Fruit fly (Drosophila melanogaster) whole organism, embryonic: ENCODE results near the gene CG31077.
A peak's percentile ranks its signal among the peaks of the same experiment; 100 is the strongest.

Experiments
- Awh ChIP-seq: fragments of 200-800 bp; sonication (Bioruptor generic); IDR thresholded peaks from 2 replicates; pipeline ENCODE4, ENCODE4 v1.3.6; 2022; ENCODE audit warnings: missing biosample characterization, missing genetic modification characterization
- B-H1 ChIP-seq: fragments of 200-800 bp; sonication (Bioruptor generic); IDR thresholded peaks from 3 replicates; pipeline ENCODE4 v1.3.6; 2022; ENCODE audit warnings: missing biosample characterization, missing genetic modification characterization
- CG10366 ChIP-seq: fragments of 200-800 bp; sonication (Bioruptor generic); IDR thresholded peaks from 2 replicates; pipeline ENCODE4 v1.3.6; 2022; ENCODE audit warnings: missing biosample characterization, missing genetic modification characterization
- CG12219 ChIP-seq: fragments of 200-800 bp; sonication (Bioruptor generic); optimal IDR thresholded peaks from 3 replicates; lab custom pipeline; 2018; ENCODE audit warnings: missing biosample characterization, mild to moderate bottlenecking, missing genetic modification characterization
- CG12659 ChIP-seq: fragments of 200-800 bp; sonication (Bioruptor generic); optimal IDR thresholded peaks from 3 replicates; lab custom pipeline; 2017; ENCODE audit warnings: mild to moderate bottlenecking, missing biosample characterization, missing genetic modification reagents, missing genetic modification characterization
- CG13287 ChIP-seq: fragments of 200-800 bp; sonication (Bioruptor generic); IDR thresholded peaks from 2 replicates; pipeline ENCODE4 v1.3.6; 2022; ENCODE audit warnings: missing biosample characterization, missing genetic modification characterization; ENCODE audit not compliant: partially characterized antibody
- CG13624 ChIP-seq: fragments of 200-800 bp; sonication (Bioruptor generic); optimal IDR thresholded peaks from 2 replicates; lab custom pipeline; 2016; ENCODE audit warnings: missing biosample characterization, missing genetic modification characterization
- CG14441 ChIP-seq: fragments of 200-800 bp; sonication (Bioruptor generic); IDR thresholded peaks from 2 replicates; pipeline ENCODE4 v1.3.6; 2022; ENCODE audit warnings: missing biosample characterization, missing genetic modification characterization
- CG16779 ChIP-seq: fragments of 200-800 bp; sonication (Bioruptor generic); IDR thresholded peaks from 2 replicates; pipeline ENCODE4 v1.3.6; 2022; ENCODE audit warnings: missing biosample characterization, missing genetic modification characterization
- CG16813 ChIP-seq: fragments of 200-800 bp; sonication (Bioruptor generic); IDR thresholded peaks from 3 replicates; pipeline ENCODE4 v1.3.6; 2022; ENCODE audit warnings: missing biosample characterization, missing genetic modification characterization; ENCODE audit not compliant: partially characterized antibody
- CG16863 ChIP-seq: fragments of 200-800 bp; sonication (Bioruptor generic); optimal IDR thresholded peaks from 3 replicates; lab custom pipeline; 2016; ENCODE audit warnings: missing biosample characterization, missing genetic modification characterization
- CG17568 ChIP-seq: fragments of 200-800 bp; sonication (Bioruptor generic); optimal IDR thresholded peaks from 2 replicates; lab custom pipeline; 2018; ENCODE audit warnings: missing biosample characterization, mild to moderate bottlenecking, missing genetic modification characterization, moderate library complexity
- CG17912 ChIP-seq: fragments of 200-800 bp; sonication (Bioruptor generic); optimal IDR thresholded peaks from 2 replicates; lab custom pipeline; 2018; ENCODE audit warnings: missing biosample characterization, mild to moderate bottlenecking, missing genetic modification characterization
- CG1832 ChIP-seq: fragments of 200-800 bp; sonication (Bioruptor generic); optimal IDR thresholded peaks from 2 replicates; lab custom pipeline; 2017; ENCODE audit warnings: missing biosample characterization, mild to moderate bottlenecking, missing genetic modification characterization, inconsistent platforms
- CG34376 ChIP-seq: fragments of 200-800 bp; sonication (Bioruptor generic); optimal IDR thresholded peaks from 2 replicates; lab custom pipeline; 2018; ENCODE audit warnings: missing biosample characterization, mild to moderate bottlenecking, missing genetic modification characterization
- CG34422 ChIP-seq: fragments of 200-800 bp; sonication (Bioruptor generic); IDR thresholded peaks from 3 replicates; pipeline ENCODE4 v1.3.6; 2022; ENCODE audit warnings: missing biosample characterization, missing genetic modification characterization
- CG3838 ChIP-seq: fragments of 200-800 bp; sonication (Bioruptor generic); optimal IDR thresholded peaks from 3 replicates; lab custom pipeline; 2016; ENCODE audit warnings: missing biosample characterization, missing genetic modification characterization
- CG4360 ChIP-seq: fragments of 200-800 bp; sonication (Bioruptor generic); IDR thresholded peaks from 2 replicates; pipeline ENCODE4 v1.3.6; 2022; ENCODE audit warnings: missing biosample characterization, missing genetic modification characterization
- CG4820 ChIP-seq: fragments of 200-800 bp; sonication (Bioruptor generic); optimal IDR thresholded peaks from 3 replicates; lab custom pipeline; 2016; ENCODE audit warnings: missing biosample characterization, missing genetic modification characterization
- CG5180 ChIP-seq: fragments of 200-800 bp; sonication (Bioruptor generic); optimal IDR thresholded peaks from 3 replicates; lab custom pipeline; 2017; ENCODE audit warnings: missing biosample characterization, missing genetic modification characterization, mild to moderate bottlenecking, moderate library complexity, missing genetic modification reagents
- CG7372 ChIP-seq: fragments of 200-800 bp; sonication (Bioruptor generic); IDR thresholded peaks from 2 replicates; pipeline ENCODE4 v1.3.6; 2022; ENCODE audit warnings: missing biosample characterization, missing genetic modification characterization
- CG9727 ChIP-seq: fragments of 200-800 bp; sonication (Bioruptor generic); optimal IDR thresholded peaks from 3 replicates; lab custom pipeline; 2017; ENCODE audit warnings: missing biosample characterization, mild to moderate bottlenecking, missing genetic modification characterization
- E2f2 ChIP-seq: fragments of 200-800 bp; sonication (Bioruptor generic); IDR thresholded peaks from 2 replicates; pipeline ENCODE4 v1.3.6; 2022; ENCODE audit warnings: missing biosample characterization, missing genetic modification characterization
- HLH54F ChIP-seq: fragments of 200-800 bp; sonication (Bioruptor generic); optimal IDR thresholded peaks from 3 replicates; lab custom pipeline; 2016; ENCODE audit warnings: missing biosample characterization, missing genetic modification characterization
- Meics ChIP-seq: fragments of 200-800 bp; sonication (Bioruptor generic); optimal IDR thresholded peaks from 2 replicates; lab custom pipeline; 2017; ENCODE audit warnings: missing biosample characterization, mild to moderate bottlenecking, missing genetic modification characterization
- Oaz ChIP-seq: fragments of 200-800 bp; sonication (Bioruptor generic); IDR thresholded peaks from 2 replicates; pipeline ENCODE4 v1.3.6; 2022; ENCODE audit warnings: missing biosample characterization, missing genetic modification characterization
- Spps ChIP-seq: fragments of 200-800 bp; sonication (Bioruptor generic); optimal IDR thresholded peaks from 2 replicates; lab custom pipeline; 2018; ENCODE audit warnings: missing biosample characterization, mild to moderate bottlenecking, missing genetic modification characterization
- Sry-β ChIP-seq: fragments of 200-800 bp; sonication (Bioruptor generic); optimal IDR thresholded peaks from 2 replicates; lab custom pipeline; 2018; ENCODE audit warnings: missing biosample characterization, mild to moderate bottlenecking, missing genetic modification characterization, moderate library complexity
- Usf ChIP-seq: fragments of 200-800 bp; sonication (Bioruptor generic); optimal IDR thresholded peaks from 2 replicates; lab custom pipeline; 2017; ENCODE audit warnings: missing genotype, missing biosample characterization, missing genetic modification characterization
- Vsx1 ChIP-seq: fragments of 200-800 bp; sonication (Bioruptor generic); optimal IDR thresholded peaks from 2 replicates; lab custom pipeline; 2017; ENCODE audit warnings: missing biosample characterization, mild to moderate bottlenecking, missing genetic modification characterization, missing genetic modification reagents
- ara ChIP-seq: fragments of 200-800 bp; sonication (Bioruptor generic); IDR thresholded peaks from 2 replicates; pipeline ENCODE4 v1.3.6; 2022; ENCODE audit warnings: missing biosample characterization, missing genetic modification characterization
- ato ChIP-seq: fragments of 200-800 bp; sonication (Bioruptor generic); IDR thresholded peaks from 2 replicates; pipeline ENCODE4 v1.3.6; 2022; ENCODE audit warnings: missing biosample characterization, missing genetic modification characterization; ENCODE audit not compliant: partially characterized antibody
- br ChIP-seq: fragments of >200 bp; optimal IDR thresholded peaks from 2 replicates; lab custom pipeline; 2017
- corto ChIP-seq: fragments of 200-800 bp; sonication (Bioruptor generic); optimal IDR thresholded peaks from 2 replicates; lab custom pipeline; 2016; ENCODE audit warnings: missing biosample characterization, mild to moderate bottlenecking, missing genetic modification characterization, moderate library complexity
- dmrt99B ChIP-seq: fragments of 200-800 bp; sonication (Bioruptor generic); optimal IDR thresholded peaks from 2 replicates; lab custom pipeline; 2018; ENCODE audit warnings: missing biosample characterization, mild to moderate bottlenecking, missing genetic modification characterization, moderate library complexity
- fd64A ChIP-seq: fragments of 200-800 bp; sonication (Bioruptor generic); optimal IDR thresholded peaks from 3 replicates; lab custom pipeline; 2018; ENCODE audit warnings: missing biosample characterization, mild to moderate bottlenecking, missing genetic modification characterization
- fru ChIP-seq: fragments of >200 bp; optimal IDR thresholded peaks from 2 replicates; lab custom pipeline; 2017
- gcm2 ChIP-seq: fragments of 200-800 bp; sonication (Bioruptor generic); optimal IDR thresholded peaks from 2 replicates; lab custom pipeline; 2016; ENCODE audit warnings: missing biosample characterization, missing genetic modification characterization
- gfzf ChIP-seq: fragments of 200-800 bp; sonication (Bioruptor generic); optimal IDR thresholded peaks from 2 replicates; lab custom pipeline; 2016; ENCODE audit warnings: missing biosample characterization, mild to moderate bottlenecking, missing genetic modification characterization, moderate library complexity
- hkb ChIP-seq, 2 experiments: fragments of 200-800 bp in 1 of 2; fragments of >200 bp in 1 of 2; sonication (Bioruptor generic) in 1 of 2; IDR thresholded peaks in 1 of 2; optimal IDR thresholded peaks in 1 of 2; 2 replicates each; pipeline versions ENCODE4 v1.3.6 to Lab custom; 2017 to 2022; ENCODE audit warnings: missing biosample characterization in 1 of 2, missing genetic modification characterization in 1 of 2
- jing ChIP-seq: fragments of 200-800 bp; sonication (Bioruptor generic); optimal IDR thresholded peaks from 2 replicates; lab custom pipeline; 2018; ENCODE audit warnings: missing biosample characterization, mild to moderate bottlenecking, missing genetic modification characterization
- nerfin-1 ChIP-seq: fragments of 200-800 bp; sonication (Bioruptor generic); optimal IDR thresholded peaks from 3 replicates; lab custom pipeline; 2019; ENCODE audit warnings: missing biosample characterization, mild to moderate bottlenecking, missing genetic modification characterization, moderate library complexity
- pho ChIP-seq: fragments of 200-800 bp; sonication (Bioruptor generic); optimal IDR thresholded peaks from 2 replicates; lab custom pipeline; 2016; ENCODE audit warnings: missing biosample characterization, missing genetic modification characterization
- sd ChIP-seq: fragments of 200-800 bp; sonication (Bioruptor generic); optimal IDR thresholded peaks from 3 replicates; lab custom pipeline; 2018; ENCODE audit warnings: missing biosample characterization, mild to moderate bottlenecking, missing genetic modification characterization, moderate library complexity
- seq ChIP-seq: fragments of 200-800 bp; sonication (Bioruptor generic); IDR thresholded peaks from 2 replicates; pipeline ENCODE4 v1.3.6; 2022; ENCODE audit warnings: missing biosample characterization, missing genetic modification characterization
- sisA ChIP-seq: fragments of 200-800 bp; sonication (Bioruptor generic); IDR thresholded peaks from 2 replicates; pipeline ENCODE4 v1.3.6; 2022; ENCODE audit warnings: missing biosample characterization, missing genetic modification characterization
- sna ChIP-seq: fragments of 200-800 bp; sonication (Bioruptor generic); IDR thresholded peaks from 2 replicates; pipeline ENCODE4 v1.3.6; 2022; ENCODE audit warnings: missing biosample characterization, missing genetic modification characterization; ENCODE audit not compliant: partially characterized antibody
- so ChIP-seq: fragments of 200-800 bp; sonication (Bioruptor generic); IDR thresholded peaks from 3 replicates; pipeline ENCODE4 v1.3.6; 2022; ENCODE audit warnings: missing biosample characterization, missing genetic modification characterization
- stwl ChIP-seq: fragments of 200-800 bp; sonication (Bioruptor generic); optimal IDR thresholded peaks from 3 replicates; lab custom pipeline; 2018; ENCODE audit warnings: missing biosample characterization, mild to moderate bottlenecking, missing genetic modification characterization, moderate library complexity
- sug ChIP-seq: fragments of 200-800 bp; optimal IDR thresholded peaks from 2 replicates; lab custom pipeline; 2019; ENCODE audit warnings: missing biosample characterization, mild to moderate bottlenecking, missing genetic modification characterization, moderate library complexity

Gene CG31077

DNA sequence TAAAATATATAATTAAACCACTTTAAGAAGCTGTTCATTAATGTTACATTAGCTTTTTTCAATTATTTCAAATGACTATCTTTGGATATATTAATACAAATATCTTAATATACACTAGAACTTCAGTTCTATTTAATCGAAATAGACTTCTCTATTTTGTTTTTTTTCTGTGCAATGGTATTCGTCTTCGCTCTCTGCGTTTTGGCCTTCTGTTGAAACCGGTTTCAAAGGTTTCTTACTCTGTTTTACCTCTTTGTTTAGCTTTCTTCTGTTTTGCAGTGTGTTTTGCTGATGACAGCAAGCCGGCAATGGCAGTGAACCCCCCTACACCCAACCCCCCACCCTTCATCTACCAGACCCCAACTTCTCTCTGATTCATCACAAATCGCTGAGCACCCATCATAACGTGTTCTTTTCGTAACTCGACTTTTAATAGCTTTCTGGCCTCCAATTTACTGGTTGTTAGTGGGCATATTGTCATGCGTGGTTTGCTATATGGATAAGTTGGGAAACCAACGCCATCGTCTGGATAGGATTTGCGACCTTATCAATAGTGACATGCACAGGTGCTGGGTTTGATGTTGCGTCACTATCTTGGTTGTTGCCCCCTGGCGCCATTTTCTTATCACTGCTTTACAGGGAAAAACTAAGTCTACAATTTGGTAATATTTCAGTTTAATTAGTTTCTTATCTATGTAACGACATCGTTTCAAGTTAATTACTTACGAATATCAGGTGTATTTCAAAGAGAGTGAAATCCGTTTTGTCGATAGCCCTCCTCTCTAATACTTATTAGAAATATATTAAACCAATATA, 30.5 kb upstream of the CG31077 start (continued):
- no peak for TF ChIP-seq CG16863 (GFP tag; lab: Kevin White, UChicago)
- no peak; the same call in 2 of the 3 replicates for TF ChIP-seq CG34422
- TF ChIP-seq CG17912 (GFP tag; lab: Kevin White, UChicago): no peak
- no peak for TF ChIP-seq CG16779
- no peak for TF ChIP-seq Oaz (GFP tag; lab: Robert Waterston, UW)
- TF ChIP-seq CG13287 (GFP tag; lab: Robert Waterston, UW): no peak
- TF ChIP-seq ato (GFP tag; lab: Robert Waterston, UW): no peak
- TF ChIP-seq ara: no peak
- no peak for TF ChIP-seq CG17568 (GFP tag; lab: Kevin White, UChicago)
- TF ChIP-seq CG12219 (GFP tag; lab: Kevin White, UChicago): no peak
- no peak for TF ChIP-seq CG13624 (GFP tag; lab: Kevin White, UChicago)
- no peak for TF ChIP-seq CG1832 (GFP tag; lab: Kevin White, UChicago)
- TF ChIP-seq nerfin-1 (tag; lab: Kevin White, UChicago): no peak
- TF ChIP-seq seq (GFP tag; lab: Robert Waterston, UW): no peak
- TF ChIP-seq corto (GFP tag; lab: Kevin White, UChicago): no peak
- TF ChIP-seq Meics (GFP tag; lab: Kevin White, UChicago): no peak
- TF ChIP-seq CG5180 (GFP tag; lab: Kevin White, UChicago): no peak
- TF ChIP-seq sug (tag; lab: Kevin White, UChicago): peak; percentile 91
- peak; percentile 7 for TF ChIP-seq CG12659 (GFP tag; lab: Kevin White, UChicago)
- TF ChIP-seq gcm2: no peak
- TF ChIP-seq HLH54F (GFP tag; lab: Kevin White, UChicago): no peak
- TF ChIP-seq B-H1: no peak
- no peak for TF ChIP-seq CG7372 (GFP tag; lab: Robert Waterston, UW)
- TF ChIP-seq br (lab: Kevin White, UChicago): no peak
- TF ChIP-seq CG16813: no peak
- TF ChIP-seq stwl: no peak
- peak; percentile 41 for TF ChIP-seq dmrt99B
- TF ChIP-seq sd (tag; lab: Kevin White, UChicago): peak; percentile 58
- TF ChIP-seq sna (GFP tag; lab: Robert Waterston, UW): no peak
- TF ChIP-seq E2f2 (GFP tag; lab: Robert Waterston, UW): 0 out of 2 replicates have a peak, but pooled peaks have one; percentile 16
- no peak for TF ChIP-seq hkb (optimal IDR thresholded peaks at IDR 0.05; lab: Kevin White, UChicago)
- no peak for TF ChIP-seq hkb (GFP tag; IDR thresholded peaks at IDR 0.05; lab: Robert Waterston, UW)
- TF ChIP-seq Usf (GFP tag; lab: Kevin White, UChicago): no peak
- TF ChIP-seq so (GFP tag; lab: Robert Waterston, UW): no peak
- TF ChIP-seq sisA (GFP tag; lab: Robert Waterston, UW): no peak
- no peak for TF ChIP-seq CG4360 (GFP tag; lab: Robert Waterston, UW)
- no peak for TF ChIP-seq gfzf (GFP tag; lab: Kevin White, UChicago)
- no peak for TF ChIP-seq CG14441 (GFP tag; lab: Robert Waterston, UW)
- TF ChIP-seq fd64A (GFP tag; lab: Kevin White, UChicago): no peak
- TF ChIP-seq Spps (tag; lab: Kevin White, UChicago): no peak
- no peak for TF ChIP-seq CG4820 (GFP tag; lab: Kevin White, UChicago)
- no peak for TF ChIP-seq pho (GFP tag; lab: Kevin White, UChicago)
- no peak for TF ChIP-seq fru (lab: Kevin White, UChicago)
- TF ChIP-seq CG9727 (GFP tag; lab: Kevin White, UChicago): no peak
- peak; percentile 49 for TF ChIP-seq Vsx1 (GFP tag; lab: Kevin White, UChicago)
- TF ChIP-seq CG10366 (GFP tag; lab: Robert Waterston, UW): no peak
- TF ChIP-seq CG34376: peak; percentile 41
- TF ChIP-seq CG3838 (GFP tag; lab: Kevin White, UChicago): no peak
- 0 out of 2 replicates have a peak, but pooled peaks have one; percentile 18 for TF ChIP-seq Awh
- no peak for TF ChIP-seq Sry-β
- no peak for TF ChIP-seq jing (GFP tag; lab: Kevin White, UChicago)
